Worm (Caenorhabditis elegans) whole organism, mixed stage, embryonic: ENCODE data around the gene col-113.

Source experiments
- ceh-83 ChIP-seq: fragments of 200-800 bp; sonication (Bioruptor generic); optimal IDR thresholded peaks from 2 replicates; lab custom pipeline; 2018; ENCODE audit warnings: mild to moderate bottlenecking, missing genetic modification characterization, missing compliant biosample characterization
- ces-1 ChIP-seq: fragments of 150-350 bp; optimal IDR thresholded peaks from 2 replicates; lab custom pipeline; 2014; ENCODE audit warnings: missing biosample characterization, missing genetic modification reagents, missing genetic modification characterization
- cnd-1 ChIP-seq: fragments of 200-800 bp; sonication (Bioruptor generic); optimal IDR thresholded peaks from 2 replicates; lab custom pipeline; 2018; ENCODE audit warnings: mild to moderate bottlenecking, missing genetic modification characterization, missing compliant biosample characterization
- drap-1 ChIP-seq: fragments of 200-800 bp; sonication (Bioruptor generic); optimal IDR thresholded peaks from 3 replicates; lab custom pipeline; 2018; ENCODE audit warnings: mild to moderate bottlenecking, missing genetic modification characterization, missing compliant biosample characterization
- elt-3 ChIP-seq: fragments of 150-350 bp; optimal IDR thresholded peaks from 2 replicates; lab custom pipeline; 2014; ENCODE audit warnings: missing biosample characterization, missing genetic modification characterization
- lin-32 ChIP-seq: fragments of 200-800 bp; sonication (Bioruptor generic); optimal IDR thresholded peaks from 2 replicates; lab custom pipeline; 2018; ENCODE audit warnings: mild to moderate bottlenecking, missing genetic modification characterization, missing compliant biosample characterization
- nhr-237 ChIP-seq: fragments of 150-350 bp; optimal IDR thresholded peaks from 2 replicates; lab custom pipeline; 2014; ENCODE audit warnings: missing biosample characterization, missing genetic modification characterization
- nhr-76 ChIP-seq: sonication (generic microtip); optimal IDR thresholded peaks from 2 replicates; lab custom pipeline; 2017; ENCODE audit warnings: missing biosample characterization, missing genetic modification characterization
- pha-4 ChIP-seq: fragments of 150-350 bp; optimal IDR thresholded peaks from 2 replicates; lab custom pipeline; 2018; ENCODE audit warnings: missing biosample characterization, missing genetic modification reagents, missing genetic modification characterization
- snpc-4 ChIP-seq: fragments of 150-350 bp; optimal IDR thresholded peaks from 2 replicates; lab custom pipeline; 2014; ENCODE audit warnings: missing biosample characterization, missing genetic modification characterization
- tbx-8 ChIP-seq: fragments of 200-800 bp; sonication (Bioruptor generic); optimal IDR thresholded peaks from 2 replicates; lab custom pipeline; 2018; ENCODE audit warnings: mild to moderate bottlenecking, missing genetic modification characterization, moderate library complexity, missing compliant biosample characterization
- unc-39 ChIP-seq: fragments of 150-350 bp; optimal IDR thresholded peaks from 2 replicates; lab custom pipeline; 2014; ENCODE audit warnings: missing biosample characterization, missing genetic modification characterization

ce11 chrIV:7107893-7108292 is 44.4 kb downstream of the col-113 start, which contains the start of gene ZC477.2:
- TF ChIP-seq nhr-76 (tag; lab: Kevin White, UChicago) (no peak), nhr-237 (tag; lab: Kevin White, UChicago) (no peak), elt-3 (tag; lab: Kevin White, UChicago) (no peak), snpc-4 (tag; lab: Kevin White, UChicago) (no peak), ceh-83 (GFP tag; lab: Kevin White, UChicago) (no peak), unc-39 (no peak), pha-4 (tag; lab: Kevin White, UChicago) (no peak), tbx-8 (GFP tag; lab: Kevin White, UChicago) (no peak), ces-1 (GFP tag; lab: Kevin White, UChicago) (no peak), drap-1 (GFP tag; lab: Kevin White, UChicago) (no peak), lin-32 (no peak), cnd-1 (tag; lab: Kevin White, UChicago) (no peak)
